Worm (Caenorhabditis elegans): ENCODE measurements around the gene pgp-3.

The pgp-3 gene

ce11 chrX:11315392-11315791 is 36.6 kb upstream of the pgp-3 start, which contains the start of gene F08G12.11:
F08G12.11 (minus strand) TSS chrX:11315572.
- TF ChIP-seq hlh-11 (tag; optimal IDR thresholded peaks at IDR 0.05) (no peak), zag-1 (tag; optimal IDR thresholded peaks at IDR 0.05) (no peak), nhr-77 (tag; optimal IDR thresholded peaks at IDR 0.05) (no peak), ceh-28 (tag; optimal IDR thresholded peaks at IDR 0.05) (no peak), lin-15B (tag; optimal IDR thresholded peaks at IDR 0.05) (no peak), ztf-11 (tag; optimal IDR thresholded peaks at IDR 0.05) (no peak), unc-62 (GFP tag; optimal IDR thresholded peaks at IDR 0.05 in 1 of 2) (peak in 1 of 2 experiments; percentile 91), unc-62 (tag; optimal IDR thresholded peaks at IDR 0.05) (no peak), set-16 (GFP tag; IDR thresholded peaks at IDR 0.05) (no peak)

- TF ChIP-seq F44E2.7 (GFP tag; IDR thresholded peaks at IDR 0.05), result no peak
- no peak for TF ChIP-seq aly-2 (tag; optimal IDR thresholded peaks at IDR 0.05)
- no peak for TF ChIP-seq ces-1 (GFP tag; optimal IDR thresholded peaks at IDR 0.05)
- no peak for TF ChIP-seq lim-7 (GFP tag; IDR thresholded peaks at IDR 0.05)
- TF ChIP-seq nhr-48 (tag; optimal IDR thresholded peaks at IDR 0.05), result no peak
- no peak for TF ChIP-seq ceh-82 (tag; optimal IDR thresholded peaks at IDR 0.05)
- no peak for TF ChIP-seq ceh-32 (tag; optimal IDR thresholded peaks at IDR 0.05; ENCODE audit: poor library complexity)
- no peak for TF ChIP-seq vab-7 (GFP tag; IDR thresholded peaks at IDR 0.05)
- TF ChIP-seq lin-13 (GFP tag; optimal IDR thresholded peaks at IDR 0.05), result no peak
- no peak for TF ChIP-seq D1046.2 (GFP tag; IDR thresholded peaks at IDR 0.05)
- TF ChIP-seq T26A8.4 (GFP tag; IDR thresholded peaks at IDR 0.05), result no peak
- TF ChIP-seq jun-1 (tag; optimal IDR thresholded peaks at IDR 0.05), result no peak
- no peak for TF ChIP-seq nhr-76 (tag; optimal IDR thresholded peaks at IDR 0.05)
- no peak for TF ChIP-seq lin-29 (GFP tag; IDR thresholded peaks at IDR 0.05)
- no peak for TF ChIP-seq egl-43 (GFP tag; IDR thresholded peaks at IDR 0.05)
- TF ChIP-seq fkh-10 (GFP tag; optimal IDR thresholded peaks at IDR 0.05), result no peak
- no peak for TF ChIP-seq mdl-1 (tag; optimal IDR thresholded peaks at IDR 0.05)
- no peak for TF ChIP-seq lsy-2 (tag; optimal IDR thresholded peaks at IDR 0.05)
- no peak for TF ChIP-seq dmd-6 (GFP tag; IDR thresholded peaks at IDR 0.05)
Observed at ce11 chrX:11316750-11317149, 35.2 kb upstream of the pgp-3 start, which contains the start of gene nlp-57. nlp-57 (plus strand) TSS chrX:11317050.

ce11 chrX:11317939-11318338 is 34.0 kb upstream of the pgp-3 start, which contains the start of gene hizr-1:
hizr-1 (plus strand) TSS chrX:11318278.
- TF ChIP-seq T26A8.4 (GFP tag; IDR thresholded peaks at IDR 0.05) (no peak), ceh-62 (tag; optimal IDR thresholded peaks at IDR 0.05) (no peak), egl-27 (tag; optimal IDR thresholded peaks at IDR 0.05) (no peak), aly-2 (tag; optimal IDR thresholded peaks at IDR 0.05) (no peak), Y5F2A.4 (GFP tag; optimal IDR thresholded peaks at IDR 0.05) (no peak), unc-130 (GFP tag; optimal IDR thresholded peaks at IDR 0.05) (no peak), nhr-11 (tag; optimal IDR thresholded peaks at IDR 0.05) (no peak), lin-13 (GFP tag; optimal IDR thresholded peaks at IDR 0.05) (no peak), lir-3 (tag; optimal IDR thresholded peaks at IDR 0.05) (no peak), mes-2 (tag; optimal IDR thresholded peaks at IDR 0.05; ENCODE audit: poor library complexity, severe bottlenecking) (no peak), ceh-32 (tag; optimal IDR thresholded peaks at IDR 0.05; ENCODE audit: poor library complexity) (no peak), R02D3.7 (tag; optimal IDR thresholded peaks at IDR 0.05) (no peak), dmd-9 (GFP tag; IDR thresholded peaks at IDR 0.05) (no peak), tag-97 (GFP tag; IDR thresholded peaks at IDR 0.05) (no peak), fos-1 (tag; optimal IDR thresholded peaks at IDR 0.05) (no peak), rbr-2 (tag; optimal IDR thresholded peaks at IDR 0.05) (no peak), nhr-25 (tag; optimal IDR thresholded peaks at IDR 0.05; ENCODE audit: borderline replicate concordance, insufficient read depth) (no peak), dmd-6 (GFP tag; IDR thresholded peaks at IDR 0.05) (no peak), daf-19 (GFP tag; conservative IDR thresholded peaks at IDR 0.05) (no peak), zfp-2 (tag; optimal IDR thresholded peaks at IDR 0.05) (no peak), lim-7 (GFP tag; IDR thresholded peaks at IDR 0.05) (no peak), php-3 (GFP tag; IDR thresholded peaks at IDR 0.05) (peak; percentile 15; the same call in 1 of the 2 replicates), ces-1 (GFP tag; optimal IDR thresholded peaks at IDR 0.05) (no peak), pha-4 (GFP tag; IDR thresholded peaks at IDR 0.05) (no peak), pha-4 (tag; optimal IDR thresholded peaks at IDR 0.05) (no peak), Y48G9A.11 (GFP tag; IDR thresholded peaks at IDR 0.05) (no peak), spr-1 (tag; optimal IDR thresholded peaks at IDR 0.05) (no peak), nhr-28 (tag; optimal IDR thresholded peaks at IDR 0.05) (peak; percentile 68), snpc-1.2 (GFP tag; IDR thresholded peaks at IDR 0.05) (no peak)
